Worm (Caenorhabditis elegans) whole organism, L4 larva: ENCODE data around the gene R12H7.4.

Experiments
- ama-1 ChIP-seq: fragments of 150-350 bp; optimal IDR thresholded peaks from 2 replicates; lab custom pipeline; 2014; ENCODE audit warnings: inconsistent platforms, mixed read lengths
- dpl-1 ChIP-seq: fragments of 150-350 bp; optimal IDR thresholded peaks from 2 replicates; lab custom pipeline; 2014; ENCODE audit warnings: missing biosample characterization, missing genetic modification reagents, missing genetic modification characterization
- lin-39 ChIP-seq: fragments of 150-350 bp; optimal IDR thresholded peaks from 2 replicates; lab custom pipeline; 2014; ENCODE audit warnings: missing biosample characterization, missing genetic modification reagents, missing genetic modification characterization
- mxl-2 ChIP-seq: fragments of 200-800 bp; sonication (Bioruptor generic); conservative IDR thresholded peaks from 2 replicates; pipeline ENCODE4 v1.3.6; 2022; ENCODE audit warnings: missing genetic modification reagents, missing genetic modification characterization, missing compliant biosample characterization
- pha-4 ChIP-seq, 2 experiments: fragments of 150-350 bp in 1 of 2; fragments of 200-800 bp in 1 of 2; sonication (Bioruptor generic) in 1 of 2; IDR thresholded peaks in 1 of 2; optimal IDR thresholded peaks in 1 of 2; 2 replicates each; pipeline versions ENCODE4 v1.3.6 to Lab custom; 2014 to 2022; ENCODE audit warnings: missing genetic modification characterization in 2 of 2, missing genetic modification reagents in 2 of 2, missing biosample characterization in 1 of 2, missing compliant biosample characterization in 1 of 2
- unc-62 ChIP-seq, 3 experiments: fragments of 150-350 bp in 1 of 3; sonication (generic microtip); optimal IDR thresholded peaks in 2 of 3; peaks in 1 of 3; 1 replicate in 1 of 3; 2 replicates in 2 of 3; lab custom pipeline; 2014 to 2017; ENCODE audit warnings: missing biosample characterization in 3 of 3, missing genetic modification characterization in 3 of 3, missing genetic modification reagents in 3 of 3, missing genotype in 1 of 3

DNA sequence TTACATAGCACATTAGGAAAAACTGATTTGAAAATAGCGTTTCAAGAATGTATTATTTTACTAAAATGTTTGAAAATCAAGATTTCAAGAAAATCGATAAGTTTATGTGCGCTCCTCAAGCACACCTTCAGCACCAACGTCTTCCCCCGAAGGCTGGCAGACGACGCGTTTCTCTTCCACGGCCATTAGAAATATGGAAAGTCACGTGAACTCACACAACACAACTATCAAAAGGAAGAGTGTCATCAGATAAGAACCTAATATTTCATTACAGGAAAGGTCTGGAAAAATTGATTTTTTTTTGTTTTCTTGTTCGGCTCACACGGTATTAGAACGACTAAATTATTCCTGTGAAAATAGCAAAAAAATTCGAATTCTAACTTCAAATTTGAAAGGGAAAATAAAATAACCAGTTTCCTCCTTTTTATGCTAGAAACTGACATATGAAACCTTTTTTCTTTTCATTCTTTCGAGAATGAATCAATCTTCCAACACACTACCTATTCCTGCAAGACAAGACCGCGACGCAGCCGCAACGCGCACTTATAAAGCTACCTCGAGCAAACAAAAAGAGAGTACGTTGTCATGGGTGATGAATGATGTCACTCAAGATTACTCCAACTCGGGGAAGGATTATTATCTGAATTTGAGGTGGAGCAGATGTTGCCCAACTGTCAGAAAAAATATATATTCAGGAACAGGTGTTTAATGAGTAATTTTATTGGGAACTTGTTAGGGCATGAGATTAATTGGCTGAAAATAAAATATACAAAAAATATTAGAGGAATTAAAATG lies 8.4 kb downstream of the R12H7.4 start:
- TF ChIP-seq mxl-2 (GFP tag; lab: Robert Waterston, UW) (no peak), dpl-1 (GFP tag; lab: Kevin White, UChicago) (no peak), ama-1 (no peak), pha-4 (GFP tag; IDR thresholded peaks at IDR 0.05; lab: Robert Waterston, UW) (no peak), pha-4 (tag; optimal IDR thresholded peaks at IDR 0.05; lab: Kevin White, UChicago) (no peak), unc-62 (GFP tag; optimal IDR thresholded peaks at IDR 0.05 in 1 of 2; lab: Kevin White, UChicago) (peak in 1 of 2 experiments; percentile 93), unc-62 (tag; optimal IDR thresholded peaks at IDR 0.05; lab: Kevin White, UChicago) (no peak), lin-39 (tag; lab: Kevin White, UChicago) (no peak)
